Worm (Caenorhabditis elegans) whole organism, late embryonic: ENCODE results near the gene srxa-15.

Experiments
- F13H6.1 ChIP-seq: sonication (generic microtip); optimal IDR thresholded peaks from 2 replicates; lab custom pipeline; 2016; ENCODE audit warnings: missing genetic modification characterization, missing compliant biosample characterization
- Y22D7AL.16 ChIP-seq: sonication (generic microtip); optimal IDR thresholded peaks from 2 replicates; lab custom pipeline; 2016; ENCODE audit warnings: missing genetic modification characterization, missing compliant biosample characterization
- ceh-14 ChIP-seq: sonication (generic microtip); optimal IDR thresholded peaks from 2 replicates; lab custom pipeline; 2016; ENCODE audit warnings: missing genotype, missing genetic modification characterization, missing compliant biosample characterization
- ceh-18 ChIP-seq: sonication (generic microtip); optimal IDR thresholded peaks from 2 replicates; lab custom pipeline; 2016; ENCODE audit warnings: missing genetic modification characterization, missing compliant biosample characterization
- ceh-24 ChIP-seq: sonication (generic microtip); optimal IDR thresholded peaks from 2 replicates; lab custom pipeline; 2016; ENCODE audit warnings: mild to moderate bottlenecking, missing genetic modification characterization, missing compliant biosample characterization
- ceh-31 ChIP-seq: sonication (generic microtip); optimal IDR thresholded peaks from 2 replicates; lab custom pipeline; 2016; ENCODE audit warnings: missing genetic modification characterization, missing compliant biosample characterization
- ceh-45 ChIP-seq: fragments of 200-800 bp; sonication (Bioruptor generic); IDR thresholded peaks from 2 replicates; pipeline ENCODE4 v1.3.6; 2022; ENCODE audit warnings: missing genetic modification reagents, missing genetic modification characterization, missing compliant biosample characterization
- ceh-9 ChIP-seq: sonication (generic microtip); optimal IDR thresholded peaks from 2 replicates; lab custom pipeline; 2016; ENCODE audit warnings: mild to moderate bottlenecking, missing genetic modification characterization, inconsistent platforms, missing compliant biosample characterization
- che-1 ChIP-seq: sonication (generic microtip); optimal IDR thresholded peaks from 2 replicates; lab custom pipeline; 2016; ENCODE audit warnings: mild to moderate bottlenecking, missing genetic modification characterization, missing compliant biosample characterization
- dmd-4 ChIP-seq: sonication (generic microtip); optimal IDR thresholded peaks from 2 replicates; lab custom pipeline; 2016; ENCODE audit warnings: borderline replicate concordance, missing genetic modification characterization, missing compliant biosample characterization
- dve-1 ChIP-seq: sonication (generic microtip); optimal IDR thresholded peaks from 2 replicates; lab custom pipeline; 2017; ENCODE audit warnings: antibody characterized with exemption, mild to moderate bottlenecking, missing genetic modification characterization, missing compliant biosample characterization
- ets-4 ChIP-seq: sonication (generic microtip); optimal IDR thresholded peaks from 2 replicates; lab custom pipeline; 2016; ENCODE audit warnings: missing genetic modification characterization, missing compliant biosample characterization
- fax-1 ChIP-seq: sonication (generic microtip); optimal IDR thresholded peaks from 2 replicates; lab custom pipeline; 2016; ENCODE audit warnings: missing genotype, missing genetic modification characterization, missing compliant biosample characterization
- fkh-10 ChIP-seq: fragments of 150-350 bp; optimal IDR thresholded peaks from 2 replicates; lab custom pipeline; 2014; ENCODE audit warnings: missing biosample characterization, missing genetic modification reagents, missing genetic modification characterization
- hlh-13 ChIP-seq: fragments of 200-800 bp; sonication (Bioruptor generic); optimal IDR thresholded peaks from 2 replicates; lab custom pipeline; 2018; ENCODE audit warnings: mild to moderate bottlenecking, missing genetic modification characterization, missing compliant biosample characterization
- hlh-15 ChIP-seq: sonication (generic microtip); optimal IDR thresholded peaks from 2 replicates; lab custom pipeline; 2016; ENCODE audit warnings: missing genetic modification characterization, missing compliant biosample characterization
- hlh-30 ChIP-seq: sonication (generic microtip); optimal IDR thresholded peaks from 2 replicates; lab custom pipeline; 2017; ENCODE audit warnings: antibody characterized with exemption, missing genetic modification characterization, missing compliant biosample characterization; ENCODE audit not compliant: insufficient read depth
- hlh-6 ChIP-seq: sonication (generic microtip); optimal IDR thresholded peaks from 2 replicates; lab custom pipeline; 2016; ENCODE audit warnings: missing genotype, missing genetic modification characterization, missing compliant biosample characterization
- hlh-8 ChIP-seq: sonication (generic microtip); optimal IDR thresholded peaks from 2 replicates; lab custom pipeline; 2016; ENCODE audit warnings: missing genotype, missing genetic modification characterization, missing compliant biosample characterization
- lim-6 ChIP-seq: sonication (generic microtip); optimal IDR thresholded peaks from 2 replicates; lab custom pipeline; 2016; ENCODE audit warnings: missing genetic modification characterization, missing compliant biosample characterization
- madf-2 ChIP-seq: sonication (generic microtip); optimal IDR thresholded peaks from 2 replicates; lab custom pipeline; 2017; ENCODE audit warnings: missing genetic modification characterization, missing compliant biosample characterization
- mec-3 ChIP-seq: sonication (generic microtip); optimal IDR thresholded peaks from 2 replicates; lab custom pipeline; 2016; ENCODE audit warnings: borderline replicate concordance, missing genetic modification characterization, missing compliant biosample characterization
- nhr-232 ChIP-seq: sonication (generic microtip); optimal IDR thresholded peaks from 2 replicates; lab custom pipeline; 2016; ENCODE audit warnings: missing genetic modification characterization, missing compliant biosample characterization
- pha-2 ChIP-seq: sonication (generic microtip); optimal IDR thresholded peaks from 2 replicates; lab custom pipeline; 2017; ENCODE audit warnings: mild to moderate bottlenecking, missing genetic modification characterization, missing compliant biosample characterization
- pha-4 ChIP-seq: fragments of 150-350 bp; optimal IDR thresholded peaks from 2 replicates; lab custom pipeline; 2018; ENCODE audit warnings: missing biosample characterization, missing genetic modification reagents, missing genetic modification characterization
- pqm-1 ChIP-seq: sonication (generic microtip); optimal IDR thresholded peaks from 2 replicates; lab custom pipeline; 2016; ENCODE audit warnings: missing genetic modification characterization, missing compliant biosample characterization
- ref-2 ChIP-seq: sonication (generic microtip); optimal IDR thresholded peaks from 2 replicates; lab custom pipeline; 2016; ENCODE audit warnings: missing genetic modification characterization, missing compliant biosample characterization
- sox-4 ChIP-seq: sonication (generic microtip); optimal IDR thresholded peaks from 2 replicates; lab custom pipeline; 2017; ENCODE audit warnings: mild to moderate bottlenecking, missing genetic modification characterization, inconsistent platforms, missing compliant biosample characterization
- tbx-2 ChIP-seq: sonication (generic microtip); optimal IDR thresholded peaks from 2 replicates; lab custom pipeline; 2016; ENCODE audit warnings: missing genetic modification characterization, missing compliant biosample characterization
- tbx-7 ChIP-seq: sonication (generic microtip); optimal IDR thresholded peaks from 2 replicates; lab custom pipeline; 2016; ENCODE audit warnings: missing genotype, missing genetic modification characterization, missing compliant biosample characterization
- ttx-3 ChIP-seq: sonication (generic microtip); optimal IDR thresholded peaks from 2 replicates; lab custom pipeline; 2016; ENCODE audit warnings: missing genetic modification reagents, missing genetic modification characterization, missing compliant biosample characterization
- unc-3 ChIP-seq, 2 experiments: fragments of 200-800 bp in 1 of 2; sonication (Bioruptor generic) in 1 of 2; sonication (generic microtip) in 1 of 2; conservative IDR thresholded peaks in 1 of 2; optimal IDR thresholded peaks in 1 of 2; 2 replicates each; pipeline versions ENCODE4 v1.3.6 to Lab custom; 2016 to 2022; ENCODE audit warnings: missing compliant biosample characterization in 2 of 2, missing genetic modification characterization in 2 of 2, missing genetic modification reagents in 1 of 2
- unc-42 ChIP-seq: sonication (generic microtip); optimal IDR thresholded peaks from 2 replicates; lab custom pipeline; 2016; ENCODE audit warnings: missing genotype, missing genetic modification characterization, missing compliant biosample characterization
- unc-55 ChIP-seq: sonication (generic microtip); optimal IDR thresholded peaks from 2 replicates; lab custom pipeline; 2017; ENCODE audit warnings: missing biosample characterization, missing genetic modification reagents, missing genetic modification characterization
- zip-5 ChIP-seq: sonication (generic microtip); optimal IDR thresholded peaks from 2 replicates; lab custom pipeline; 2016; ENCODE audit warnings: missing genetic modification characterization, missing compliant biosample characterization
- ztf-16 ChIP-seq: sonication (generic microtip); optimal IDR thresholded peaks from 2 replicates; lab custom pipeline; 2017; ENCODE audit warnings: missing genetic modification characterization, missing compliant biosample characterization

The srxa-15 gene

ce11 chrV:20651923-20652322 lies 9.9 kb downstream of the srxa-15 start:
- TF ChIP-seq F13H6.1 (tag; lab: Kevin White, UChicago) (no peak), dmd-4 (tag; lab: Kevin White, UChicago) (no peak), lim-6 (tag; lab: Kevin White, UChicago) (no peak), ttx-3 (tag; lab: Kevin White, UChicago) (no peak), ets-4 (no peak), unc-55 (GFP tag; lab: Kevin White, UChicago) (no peak), nhr-232 (no peak), unc-42 (tag; lab: Kevin White, UChicago) (peak; percentile 80)
- TF ChIP-seq, all 69 proteins: peak for 1

ce11 chrV:20654350-20654749 lies 12.4 kb downstream of the srxa-15 start, which contains the start of gene mnr-1:
Gene mnr-1, plus strand, starts transcription at chrV:20654650.
- TF ChIP-seq nhr-232 (no peak), tbx-7 (tag; lab: Kevin White, UChicago) (no peak), ceh-24 (tag; lab: Kevin White, UChicago) (no peak), madf-2 (no peak), pqm-1 (tag; lab: Kevin White, UChicago) (no peak), F13H6.1 (tag; lab: Kevin White, UChicago) (no peak), ceh-31 (tag; lab: Kevin White, UChicago) (no peak), ceh-45 (GFP tag; lab: Robert Waterston, UW) (no peak), fax-1 (tag; lab: Kevin White, UChicago) (no peak), Y22D7AL.16 (tag; lab: Kevin White, UChicago) (no peak), hlh-13 (GFP tag; lab: Kevin White, UChicago) (no peak), tbx-2 (tag; lab: Kevin White, UChicago) (no peak), sox-4 (tag; lab: Kevin White, UChicago) (no peak), ceh-9 (tag; lab: Kevin White, UChicago) (no peak), hlh-8 (no peak), hlh-15 (no peak)

ce11 chrV:20655174-20655573 lies 13.2 kb downstream of the srxa-15 start:
- no peak for TF ChIP-seq ref-2 (tag; lab: Kevin White, UChicago)
- TF ChIP-seq unc-42 (tag; lab: Kevin White, UChicago): peak; percentile 89
- TF ChIP-seq unc-3 (GFP tag; conservative IDR thresholded peaks at IDR 0.05; lab: Robert Waterston, UW): no peak
- no peak for TF ChIP-seq unc-3 (tag; optimal IDR thresholded peaks at IDR 0.05; lab: Kevin White, UChicago)

ce11 chrV:20656626-20657025 lies 14.6 kb downstream of the srxa-15 start:
- TF ChIP-seq mec-3 (tag; lab: Kevin White, UChicago) (no peak), che-1 (tag; lab: Kevin White, UChicago) (no peak), pha-2 (tag; lab: Kevin White, UChicago) (no peak), ztf-16 (no peak), zip-5 (tag; lab: Kevin White, UChicago) (no peak), ceh-18 (no peak), unc-55 (GFP tag; lab: Kevin White, UChicago) (peak; percentile 57), ceh-14 (tag; lab: Kevin White, UChicago) (no peak)

ce11 chrV:20660025-20660424 lies 18.0 kb downstream of the srxa-15 start, which contains the start of gene W01F3.2:
Gene W01F3.2, plus strand, starts transcription at chrV:20660325.
- TF ChIP-seq pha-4 (tag; lab: Kevin White, UChicago): no peak
- no peak for TF ChIP-seq unc-55 (GFP tag; lab: Kevin White, UChicago)
- TF ChIP-seq fkh-10: no peak
- no peak for TF ChIP-seq dve-1 (tag; lab: Kevin White, UChicago)
- TF ChIP-seq hlh-6 (tag; lab: Kevin White, UChicago): no peak
- TF ChIP-seq sox-4 (tag; lab: Kevin White, UChicago): no peak
- TF ChIP-seq hlh-30 (tag; lab: Kevin White, UChicago): no peak
- TF ChIP-seq, all 69 proteins: peak for 0
